Fruit fly (Drosophila melanogaster): Measurements from ENCODE around the gene CG13924.

dm6 chr3L:1876215-1876625, 6.4 kb downstream of the CG13924 start, which contains the start of gene dre4:
- TF ChIP-seq usp (GFP tag; optimal IDR thresholded peaks at IDR 0.05): no peak
- no peak for TF ChIP-seq CG8478 (optimal IDR thresholded peaks at IDR 0.05)
- no peak for TF ChIP-seq psq (optimal IDR thresholded peaks at IDR 0.05)
- no peak for TF ChIP-seq pan (optimal IDR thresholded peaks at IDR 0.05)
- TF ChIP-seq Dll (optimal IDR thresholded peaks at IDR 0.05): no peak
